In the genomic region with DNA sequence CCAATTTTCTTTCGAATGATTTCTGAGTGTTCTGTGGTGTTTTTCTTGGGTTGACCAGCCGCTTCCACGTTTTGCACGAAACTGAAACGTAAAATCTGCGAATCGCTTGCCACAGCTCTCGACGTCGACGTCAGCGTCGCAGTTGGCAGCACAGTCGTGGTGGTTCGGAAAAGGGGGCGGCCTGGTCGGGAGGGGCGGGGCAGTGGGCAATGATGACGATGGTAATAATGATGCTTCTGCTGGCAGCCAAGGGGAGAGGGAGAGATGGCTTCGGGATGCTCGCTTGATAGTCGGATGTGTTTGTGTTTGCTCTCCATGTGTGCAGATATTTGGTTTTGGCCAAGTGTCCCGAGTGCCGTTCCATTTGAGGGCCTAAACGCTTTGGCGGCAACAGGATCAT, we compare ENCODE assay signal across 1 fruit fly cellular context.
TF ChIP-seq lines count a peak whose summit lies in the region.

No protein-coding gene starts in this region.

TF ChIP-seq in whole organism, embryonic, 481 proteins besides CTCF, POLR2A, EP300 and RAD21 (continued from another document):
- TF ChIP-seq Adf1 (GFP tag; IDR thresholded peaks at IDR 0.05; lab: Robert Waterston, UW) (peak; percentile 96), CG17829 (tag; optimal IDR thresholded peaks at IDR 0.05; lab: Kevin White, UChicago) (no peak), ranshi (GFP tag; IDR thresholded peaks at IDR 0.05; lab: Robert Waterston, UW) (no peak), crol (GFP tag; IDR thresholded peaks at IDR 0.05; lab: Robert Waterston, UW) (peak; percentile 88), CG34422 (GFP tag; IDR thresholded peaks at IDR 0.05; lab: Robert Waterston, UW) (no peak), chinmo (GFP tag; IDR thresholded peaks at IDR 0.05; lab: Robert Waterston, UW; ENCODE audit: partially characterized antibody) (0 out of 4 replicates have a peak, but pooled peaks have one; percentile 38), danr (GFP tag; IDR thresholded peaks at IDR 0.05; lab: Robert Waterston, UW) (no peak), knrl (GFP tag; IDR thresholded peaks at IDR 0.05; lab: Robert Waterston, UW; ENCODE audit: partially characterized antibody) (0 out of 3 replicates have a peak, but pooled peaks have one; percentile 14), CG2116 (GFP tag; optimal IDR thresholded peaks at IDR 0.05; lab: Kevin White, UChicago) (no peak), CG12769 (tag; optimal IDR thresholded peaks at IDR 0.05; lab: Kevin White, UChicago) (peak; percentile 82), rib (GFP tag; IDR thresholded peaks at IDR 0.05; lab: Robert Waterston, UW) (no peak), chm (GFP tag; IDR thresholded peaks at IDR 0.05; lab: Robert Waterston, UW) (0 out of 2 replicates have a peak, but pooled peaks have one; percentile 46), wek (GFP tag; optimal IDR thresholded peaks at IDR 0.05; lab: Kevin White, UChicago) (no peak), CG18476 (GFP tag; optimal IDR thresholded peaks at IDR 0.05; lab: Kevin White, UChicago) (no peak)
